Fruit fly (Drosophila melanogaster) whole organism: ENCODE measurements around the gene CG32642.

Experiments
- pan ChIP-seq: fragments of >200 bp; optimal IDR thresholded peaks from 2 replicates; lab custom pipeline; 2017
- usp ChIP-seq: fragments of >200 bp; optimal IDR thresholded peaks from 2 replicates; lab custom pipeline; 2017; ENCODE audit warnings: missing biosample characterization, missing genetic modification characterization, mixed read lengths

DNA sequence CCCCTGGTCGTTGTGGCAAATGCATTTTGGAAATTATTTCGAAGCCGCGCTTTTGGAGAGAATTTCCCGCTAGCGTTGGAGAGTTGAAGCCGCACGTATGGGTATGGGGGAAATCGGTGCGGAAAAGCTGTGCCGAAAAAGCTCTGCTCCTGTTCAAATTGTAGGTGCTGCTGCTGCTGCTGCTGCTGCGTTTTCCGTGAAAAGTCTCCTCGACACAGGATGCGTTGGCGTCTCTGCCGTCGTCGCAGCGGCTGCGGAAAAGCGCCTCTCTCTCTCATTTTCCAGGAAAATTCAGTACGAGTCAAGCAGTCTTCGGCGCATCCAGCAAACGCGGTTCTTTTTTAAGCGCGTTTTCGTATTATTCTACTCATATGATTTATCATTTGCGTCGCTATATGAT lies 41.8 kb upstream of the CG32642 start, which contains the start of gene fne:
- TF ChIP-seq pan (lab: Kevin White, UChicago) (no peak), usp (GFP tag; lab: Kevin White, UChicago) (no peak)
